Fruit fly (Drosophila melanogaster) whole organism, wandering third instar larva: ENCODE data around the gene cv-c.

Experiments used
- Abd-B ChIP-seq: fragments of >200 bp; optimal IDR thresholded peaks from 2 replicates; lab custom pipeline; 2017; ENCODE audit warnings: missing biosample characterization, missing genetic modification characterization
- CG32264 ChIP-seq: fragments of 200-800 bp; sonication (Bioruptor generic); optimal IDR thresholded peaks from 2 replicates; lab custom pipeline; 2016; ENCODE audit warnings: missing biosample characterization, missing genetic modification characterization
- CG9705 ChIP-seq: fragments of 200-800 bp; sonication (Bioruptor generic); optimal IDR thresholded peaks from 2 replicates; lab custom pipeline; 2018; ENCODE audit warnings: missing biosample characterization, mild to moderate bottlenecking, missing genetic modification characterization
- CrebA ChIP-seq: fragments of 200-800 bp; sonication (Bioruptor generic); optimal IDR thresholded peaks from 2 replicates; lab custom pipeline; 2016; ENCODE audit warnings: missing biosample characterization, mild to moderate bottlenecking, missing genetic modification characterization, borderline replicate concordance
- Dfd ChIP-seq: fragments of >200 bp; optimal IDR thresholded peaks from 2 replicates; lab custom pipeline; 2017; ENCODE audit warnings: missing biosample characterization, missing genetic modification characterization
- Dif ChIP-seq: fragments of 200-275, 200-300 bp; sonication (Bioruptor generic); optimal IDR thresholded peaks from 2 replicates; lab custom pipeline; 2018; ENCODE audit warnings: missing biosample characterization, missing genetic modification characterization; ENCODE audit not compliant: partially characterized antibody
- GATAd ChIP-seq: sonication (Bioruptor generic); optimal IDR thresholded peaks from 2 replicates; lab custom pipeline; 2016; ENCODE audit warnings: missing biosample characterization, missing genetic modification characterization
- HLH106 ChIP-seq: fragments of 200-800 bp; optimal IDR thresholded peaks from 3 replicates; lab custom pipeline; 2019; ENCODE audit warnings: missing biosample characterization, mild to moderate bottlenecking, missing genetic modification characterization, moderate library complexity
- Hnf4 ChIP-seq: fragments of 200-800 bp; sonication (Bioruptor generic); optimal IDR thresholded peaks from 2 replicates; lab custom pipeline; 2016; ENCODE audit warnings: missing biosample characterization, mild to moderate bottlenecking, missing genetic modification characterization
- Hr78 ChIP-seq: fragments of >200 bp; optimal IDR thresholded peaks from 2 replicates; lab custom pipeline; 2017; ENCODE audit warnings: missing biosample characterization, missing genetic modification characterization
- Hr83 ChIP-seq: fragments of 200-300 bp; sonication (Bioruptor generic); optimal IDR thresholded peaks from 2 replicates; lab custom pipeline; 2016; ENCODE audit warnings: missing biosample characterization, mild to moderate bottlenecking, missing genetic modification characterization, moderate library complexity; ENCODE audit not compliant: poor library complexity, severe bottlenecking
- Mio ChIP-seq: sonication (Bioruptor generic); optimal IDR thresholded peaks from 2 replicates; lab custom pipeline; 2016; ENCODE audit warnings: missing biosample characterization, missing genetic modification characterization
- Myc ChIP-seq: fragments of >200 bp; optimal IDR thresholded peaks from 2 replicates; lab custom pipeline; 2017
- N ChIP-seq: fragments of >200 bp; optimal IDR thresholded peaks from 2 replicates; lab custom pipeline; 2018; ENCODE audit warnings: missing biosample characterization, missing external identifiers, missing genetic modification characterization
- OdsH ChIP-seq: fragments of 200-800 bp; sonication (Bioruptor generic); optimal IDR thresholded peaks from 2 replicates; lab custom pipeline; 2016; ENCODE audit warnings: missing biosample characterization, mild to moderate bottlenecking, missing genetic modification characterization
- Rel ChIP-seq, 2 experiments: fragments of 200-800 bp; sonication (Bioruptor generic) in 1 of 2; optimal IDR thresholded peaks; 2 replicates in 1 of 2; 3 replicates in 1 of 2; lab custom pipeline; 2016 to 2019; ENCODE audit warnings: mild to moderate bottlenecking in 2 of 2, missing biosample characterization in 2 of 2, missing genetic modification characterization in 2 of 2, moderate library complexity in 1 of 2
- Sp1 ChIP-seq: fragments of 200-800 bp; sonication (Bioruptor generic); optimal IDR thresholded peaks from 3 replicates; lab custom pipeline; 2019; ENCODE audit warnings: missing biosample characterization, mild to moderate bottlenecking, missing genetic modification characterization, moderate library complexity
- Vsx2 ChIP-seq: fragments of 200-300, 225-300 bp; sonication (Bioruptor generic); optimal IDR thresholded peaks from 2 replicates; lab custom pipeline; 2018; ENCODE audit warnings: missing biosample characterization, missing genetic modification characterization; ENCODE audit not compliant: partially characterized antibody
- br ChIP-seq: fragments of 200-800 bp; sonication (Bioruptor generic); optimal IDR thresholded peaks from 2 replicates; lab custom pipeline; 2016; ENCODE audit warnings: missing biosample characterization, missing genetic modification characterization
- brk ChIP-seq: fragments of 200-800 bp; sonication (Bioruptor generic); optimal IDR thresholded peaks from 2 replicates; lab custom pipeline; 2016; ENCODE audit warnings: missing biosample characterization, mild to moderate bottlenecking, missing genetic modification characterization
- dl ChIP-seq, 2 experiments: fragments of 175-275, 200-275 bp in 1 of 2; fragments of 200-275 bp in 1 of 2; sonication (Bioruptor generic); optimal IDR thresholded peaks; lab custom pipeline; 2018; ENCODE audit warnings: mild to moderate bottlenecking in 2 of 2, missing biosample characterization in 2 of 2, missing genetic modification characterization in 2 of 2, moderate library complexity in 2 of 2; ENCODE audit not compliant: partially characterized antibody in 2 of 2, insufficient read depth in 1 of 2
- dmrt93B ChIP-seq: fragments of 200-800 bp; sonication (Bioruptor generic); optimal IDR thresholded peaks from 2 replicates; lab custom pipeline; 2018; ENCODE audit warnings: missing biosample characterization, mild to moderate bottlenecking, missing genetic modification characterization
- ey ChIP-seq: fragments of 200-800 bp; sonication (Bioruptor generic); optimal IDR thresholded peaks from 2 replicates; lab custom pipeline; 2016; ENCODE audit warnings: missing biosample characterization, missing genetic modification characterization
- foxo ChIP-seq, 2 experiments: fragments of 200-800 bp; sonication (Bioruptor generic); optimal IDR thresholded peaks; 2 replicates in 1 of 2; 3 replicates in 1 of 2; lab custom pipeline; 2016 to 2017; ENCODE audit warnings: missing biosample characterization in 2 of 2, missing genetic modification characterization in 2 of 2
- fru ChIP-seq: fragments of 200-800 bp; sonication (Bioruptor generic); optimal IDR thresholded peaks from 3 replicates; lab custom pipeline; 2016; ENCODE audit warnings: missing biosample characterization, mild to moderate bottlenecking, missing genetic modification characterization
- h ChIP-seq: fragments of 200-800 bp; sonication (Bioruptor generic); optimal IDR thresholded peaks from 3 replicates; lab custom pipeline; 2016; ENCODE audit warnings: missing biosample characterization, mild to moderate bottlenecking, missing genetic modification characterization
- jim ChIP-seq: fragments of 175-275, 200-325 bp; sonication (Bioruptor generic); optimal IDR thresholded peaks from 2 replicates; lab custom pipeline; 2016; ENCODE audit warnings: missing biosample characterization, mild to moderate bottlenecking, missing genetic modification characterization
- lola ChIP-seq: fragments of >200 bp; optimal IDR thresholded peaks from 2 replicates; lab custom pipeline; 2017; ENCODE audit warnings: missing biosample characterization, missing genetic modification characterization
- pan ChIP-seq: fragments of >200 bp; optimal IDR thresholded peaks from 2 replicates; lab custom pipeline; 2017
- psq ChIP-seq: fragments of 200-800 bp; sonication (Bioruptor generic); optimal IDR thresholded peaks from 3 replicates; lab custom pipeline; 2017; ENCODE audit warnings: missing biosample characterization, mild to moderate bottlenecking, missing genetic modification characterization, moderate library complexity
- rgr ChIP-seq: fragments of 200-800 bp; sonication (Bioruptor generic); optimal IDR thresholded peaks from 3 replicates; lab custom pipeline; 2016; ENCODE audit warnings: missing biosample characterization, mild to moderate bottlenecking, missing genetic modification characterization
- sage ChIP-seq: fragments of 200-800 bp; sonication (Bioruptor generic); optimal IDR thresholded peaks from 2 replicates; lab custom pipeline; 2016; ENCODE audit warnings: missing biosample characterization, mild to moderate bottlenecking, missing genetic modification characterization
- sv ChIP-seq: fragments of 200-800 bp; sonication (Bioruptor generic); optimal IDR thresholded peaks from 3 replicates; lab custom pipeline; 2016; ENCODE audit warnings: missing biosample characterization, missing genetic modification characterization
- tai ChIP-seq: sonication (Bioruptor generic); optimal IDR thresholded peaks from 2 replicates; lab custom pipeline; 2016; ENCODE audit warnings: missing biosample characterization, missing genetic modification characterization
- usp ChIP-seq: fragments of >200 bp; optimal IDR thresholded peaks from 2 replicates; lab custom pipeline; 2017; ENCODE audit warnings: missing biosample characterization, missing genetic modification characterization
- woc ChIP-seq: sonication (Bioruptor generic); optimal IDR thresholded peaks from 2 replicates; lab custom pipeline; 2016; ENCODE audit warnings: missing biosample characterization, mild to moderate bottlenecking, missing genetic modification characterization

Gene cv-c

DNA sequence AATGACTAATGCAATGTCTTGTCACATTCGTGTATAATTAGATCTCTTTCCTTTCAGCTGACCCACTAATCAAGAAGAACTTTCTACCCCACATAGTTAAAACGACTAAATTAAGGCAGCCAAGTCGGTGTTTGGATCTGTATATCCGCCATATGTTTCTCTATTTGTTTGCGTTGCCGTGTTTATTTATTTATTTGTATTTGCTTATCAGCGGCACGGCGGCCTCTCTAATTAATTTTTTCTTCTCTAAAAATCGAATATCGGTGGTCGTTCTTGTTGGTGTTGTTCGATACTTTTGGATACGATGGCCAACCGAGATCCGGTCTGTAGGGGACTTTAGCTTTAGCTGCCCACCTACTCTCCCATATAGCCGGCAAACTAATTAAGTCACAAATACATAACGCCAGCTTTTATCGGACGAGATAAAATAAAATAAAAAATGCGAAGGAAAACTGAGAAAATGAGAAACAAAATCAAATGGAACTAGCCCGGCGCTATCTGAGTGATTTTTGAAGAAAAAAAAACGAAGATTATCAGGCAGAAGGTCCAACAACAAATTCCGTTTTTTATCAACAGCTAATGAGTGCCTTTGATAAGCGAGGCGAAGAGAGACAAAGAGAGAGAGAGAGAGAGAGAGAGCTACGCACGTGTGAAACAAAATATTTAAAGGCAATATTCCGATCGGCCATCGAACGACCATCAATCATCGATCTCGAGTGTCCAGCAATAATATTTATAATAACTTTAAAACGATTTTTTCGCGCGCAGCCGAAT is 8.7 kb downstream of the cv-c start:
- TF ChIP-seq Dif (GFP tag; lab: Kevin White, UChicago) = peak; percentile 29
- TF ChIP-seq rgr (GFP tag; lab: Kevin White, UChicago) = no peak

DNA sequence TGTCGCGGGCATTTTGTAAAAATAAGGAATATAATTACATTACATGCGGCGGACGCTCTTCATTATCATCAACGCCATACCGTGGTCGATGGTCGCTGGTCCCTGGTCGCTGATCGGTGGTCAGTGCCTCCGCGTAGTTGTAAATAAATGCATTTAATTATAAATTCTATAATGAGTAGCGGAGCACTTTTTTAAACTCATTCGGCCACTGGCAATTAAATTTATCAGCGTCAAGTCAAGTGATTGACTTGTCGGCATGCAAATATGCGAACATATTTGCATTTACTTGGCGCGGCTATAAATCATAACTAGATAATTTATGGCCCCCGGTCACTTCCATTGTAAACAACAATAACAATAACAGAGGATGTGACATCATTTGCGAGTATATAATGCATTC is 10.1 kb downstream of the cv-c start:
- TF ChIP-seq tai = no peak
- no peak for TF ChIP-seq psq (GFP tag; lab: Kevin White, UChicago)
- TF ChIP-seq brk (GFP tag; lab: Kevin White, UChicago) = no peak
- no peak for TF ChIP-seq Rel (GFP tag; optimal IDR thresholded peaks at IDR 0.05; lab: Kevin White, UChicago)
- TF ChIP-seq Rel (tag; optimal IDR thresholded peaks at IDR 0.05; lab: Kevin White, UChicago) = no peak
- no peak for TF ChIP-seq br (GFP tag; lab: Kevin White, UChicago)
- TF ChIP-seq N (GFP tag; lab: Kevin White, UChicago) = no peak
- no peak for TF ChIP-seq dl (GFP tag; optimal IDR thresholded peaks at IDR 0.05; lab: Kevin White, UChicago; ENCODE audit: insufficient read depth in 1 of 2, partially characterized antibody in 2 of 2)
- no peak for TF ChIP-seq CrebA (GFP tag; lab: Kevin White, UChicago)
- TF ChIP-seq Dfd = no peak
- TF ChIP-seq Abd-B (GFP tag; lab: Kevin White, UChicago) = no peak
- TF ChIP-seq woc (GFP tag; lab: Kevin White, UChicago) = no peak
- TF ChIP-seq Hnf4 (GFP tag; lab: Kevin White, UChicago) = no peak
- TF ChIP-seq dmrt93B (GFP tag; lab: Kevin White, UChicago) = no peak
- TF ChIP-seq CG32264 (GFP tag; lab: Kevin White, UChicago) = no peak
- no peak for TF ChIP-seq Mio
- TF ChIP-seq rgr (GFP tag; lab: Kevin White, UChicago) = no peak
- TF ChIP-seq Myc (lab: Kevin White, UChicago) = no peak
- TF ChIP-seq jim (GFP tag; lab: Kevin White, UChicago) = no peak

DNA sequence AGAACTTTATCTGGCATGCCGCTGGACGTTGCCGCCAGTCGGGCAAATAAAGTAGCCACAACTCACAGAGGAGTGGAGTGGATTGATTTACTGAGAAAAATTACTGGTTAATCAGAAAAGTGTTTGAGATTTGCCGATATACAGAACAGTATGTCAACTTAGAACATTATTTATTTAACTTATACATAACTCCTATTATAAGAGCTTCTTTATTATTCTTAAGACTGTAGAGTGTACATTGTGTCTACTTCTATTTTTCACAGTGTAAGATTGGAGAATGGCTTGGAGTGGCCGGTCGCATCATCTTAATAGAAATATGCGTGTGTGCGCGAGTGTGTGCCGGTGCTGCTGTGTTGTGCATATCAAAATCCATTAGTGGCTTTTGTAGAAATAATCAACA is 10.9 kb downstream of the cv-c start:
- TF ChIP-seq sv (GFP tag; lab: Kevin White, UChicago) (peak; percentile 16), woc (GFP tag; lab: Kevin White, UChicago) (no peak), dl (GFP tag; optimal IDR thresholded peaks at IDR 0.05; lab: Kevin White, UChicago; ENCODE audit: insufficient read depth in 1 of 2, partially characterized antibody in 2 of 2) (no peak), ey (peak; percentile 34), Sp1 (GFP tag; lab: Kevin White, UChicago) (no peak), CrebA (GFP tag; lab: Kevin White, UChicago) (no peak), CG9705 (GFP tag; lab: Kevin White, UChicago) (no peak), foxo (GFP tag; optimal IDR thresholded peaks at IDR 0.05; lab: Kevin White, UChicago) (peak in 1 of 2 experiments; percentile 36), Mio (no peak), rgr (GFP tag; lab: Kevin White, UChicago) (peak; percentile 50), Rel (GFP tag; optimal IDR thresholded peaks at IDR 0.05; lab: Kevin White, UChicago) (no peak), Rel (tag; optimal IDR thresholded peaks at IDR 0.05; lab: Kevin White, UChicago) (no peak), OdsH (GFP tag; lab: Kevin White, UChicago) (peak; percentile 12), Dfd (no peak), br (GFP tag; lab: Kevin White, UChicago) (no peak), brk (GFP tag; lab: Kevin White, UChicago) (no peak), tai (no peak), fru (peak; percentile 44), Myc (lab: Kevin White, UChicago) (no peak), Hr83 (GFP tag; lab: Kevin White, UChicago) (no peak), Abd-B (GFP tag; lab: Kevin White, UChicago) (no peak), sage (GFP tag; lab: Kevin White, UChicago) (peak; percentile 14), jim (GFP tag; lab: Kevin White, UChicago) (no peak), h (GFP tag; lab: Kevin White, UChicago) (peak; percentile 44), psq (GFP tag; lab: Kevin White, UChicago) (no peak), usp (GFP tag; lab: Kevin White, UChicago) (no peak)

DNA sequence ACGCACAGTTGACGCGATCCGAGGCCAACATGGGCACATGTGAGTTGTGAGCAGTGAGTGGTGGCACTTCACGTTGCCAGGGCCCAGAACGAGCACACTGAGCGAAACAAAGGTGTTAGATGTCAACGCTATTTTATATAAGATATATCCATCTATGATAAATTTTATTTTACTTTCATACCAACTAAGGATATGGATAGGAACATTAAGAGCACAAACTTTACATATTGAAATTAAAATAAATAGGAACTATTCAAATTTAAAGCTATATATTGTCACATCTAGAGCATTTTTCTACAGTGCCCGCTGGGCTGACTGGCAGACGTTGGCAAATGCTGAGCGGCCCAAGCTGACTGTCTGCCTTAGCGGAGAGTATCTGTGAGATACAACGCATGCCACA is 11.8 kb downstream of the cv-c start:
- TF ChIP-seq rgr (GFP tag; lab: Kevin White, UChicago) (peak; percentile 19), dl (GFP tag; optimal IDR thresholded peaks at IDR 0.05; lab: Kevin White, UChicago; ENCODE audit: insufficient read depth in 1 of 2, partially characterized antibody in 2 of 2) (no peak), brk (GFP tag; lab: Kevin White, UChicago) (no peak), Dfd (no peak), Mio (no peak), Vsx2 (GFP tag; lab: Kevin White, UChicago) (no peak), pan (lab: Kevin White, UChicago) (no peak), Rel (GFP tag; optimal IDR thresholded peaks at IDR 0.05; lab: Kevin White, UChicago) (no peak), Rel (tag; optimal IDR thresholded peaks at IDR 0.05; lab: Kevin White, UChicago) (no peak), lola (GFP tag; lab: Kevin White, UChicago) (no peak), Dif (GFP tag; lab: Kevin White, UChicago) (no peak), Myc (lab: Kevin White, UChicago) (no peak), usp (GFP tag; lab: Kevin White, UChicago) (no peak), dmrt93B (GFP tag; lab: Kevin White, UChicago) (no peak), OdsH (GFP tag; lab: Kevin White, UChicago) (peak; percentile 37), Abd-B (GFP tag; lab: Kevin White, UChicago) (no peak), Sp1 (GFP tag; lab: Kevin White, UChicago) (peak; percentile 12), tai (no peak), GATAd (GFP tag; lab: Kevin White, UChicago) (no peak), jim (GFP tag; lab: Kevin White, UChicago) (no peak), sage (GFP tag; lab: Kevin White, UChicago) (peak; percentile 2), ey (peak; percentile 22), Hnf4 (GFP tag; lab: Kevin White, UChicago) (no peak), Hr78 (GFP tag; lab: Kevin White, UChicago) (no peak), CG9705 (GFP tag; lab: Kevin White, UChicago) (no peak), HLH106 (tag; lab: Kevin White, UChicago) (peak; percentile 42), fru (peak; percentile 44), foxo (GFP tag; optimal IDR thresholded peaks at IDR 0.05; lab: Kevin White, UChicago) (peak in 1 of 2 experiments; percentile 42)
